Fruit fly (Drosophila melanogaster) whole organism, prepupa: ENCODE results near the gene Tcs6.

ENCODE experiments used
- Blimp-1 ChIP-seq: fragments of 200-800 bp; sonication (Bioruptor generic); optimal IDR thresholded peaks from 3 replicates; lab custom pipeline; 2017; ENCODE audit warnings: missing biosample characterization, missing genetic modification characterization, mild to moderate bottlenecking, moderate library complexity, missing genetic modification reagents
- CG10631 ChIP-seq: fragments of 200-800 bp; sonication (Bioruptor generic); optimal IDR thresholded peaks from 2 replicates; lab custom pipeline; 2016; ENCODE audit warnings: missing biosample characterization, missing genetic modification characterization
- CG10669 ChIP-seq: fragments of 200-800 bp; sonication (Bioruptor generic); optimal IDR thresholded peaks from 3 replicates; lab custom pipeline; 2018; ENCODE audit warnings: missing biosample characterization, mild to moderate bottlenecking, missing genetic modification characterization, moderate library complexity
- CG11294 ChIP-seq: fragments of 200-800 bp; sonication (Bioruptor generic); IDR thresholded peaks from 2 replicates; pipeline ENCODE4 v1.3.6; 2022; ENCODE audit warnings: missing biosample characterization, missing genetic modification characterization
- CG11762 ChIP-seq: fragments of 200-800 bp; sonication (Bioruptor generic); optimal IDR thresholded peaks from 3 replicates; lab custom pipeline; 2016; ENCODE audit warnings: missing biosample characterization, missing genetic modification characterization; ENCODE audit not compliant: insufficient read depth
- CG15336 ChIP-seq: fragments of 200-800 bp; sonication (Bioruptor generic); IDR thresholded peaks from 2 replicates; pipeline ENCODE4 v1.3.6; 2022; ENCODE audit warnings: missing biosample characterization, missing genetic modification characterization
- CG1621 ChIP-seq: fragments of 200-800 bp; sonication (Bioruptor generic); optimal IDR thresholded peaks from 3 replicates; lab custom pipeline; 2018; ENCODE audit warnings: missing biosample characterization, mild to moderate bottlenecking, missing genetic modification characterization
- CG16779 ChIP-seq: fragments of 200-800 bp; sonication (Bioruptor generic); optimal IDR thresholded peaks from 3 replicates; lab custom pipeline; 2017; ENCODE audit warnings: missing biosample characterization, mild to moderate bottlenecking, missing genetic modification characterization
- CG3032 ChIP-seq: fragments of 200-800 bp; optimal IDR thresholded peaks from 2 replicates; lab custom pipeline; 2019; ENCODE audit warnings: missing biosample characterization, mild to moderate bottlenecking, missing genetic modification characterization, moderate library complexity
- CG31627 ChIP-seq: fragments of 200-800 bp; sonication (Bioruptor generic); optimal IDR thresholded peaks from 3 replicates; lab custom pipeline; 2016; ENCODE audit warnings: missing biosample characterization, missing genetic modification characterization
- CG32006 ChIP-seq: fragments of 200-800 bp; sonication (Bioruptor generic); optimal IDR thresholded peaks from 3 replicates; lab custom pipeline; 2017; ENCODE audit warnings: missing biosample characterization, mild to moderate bottlenecking, missing genetic modification characterization
- CG3919 ChIP-seq: fragments of 200-800 bp; sonication (Bioruptor generic); optimal IDR thresholded peaks from 3 replicates; lab custom pipeline; 2016; ENCODE audit warnings: missing biosample characterization, missing genetic modification characterization
- CG4318 ChIP-seq: fragments of 200-800 bp; sonication (Bioruptor generic); optimal IDR thresholded peaks from 3 replicates; lab custom pipeline; 2017; ENCODE audit warnings: missing biosample characterization, mild to moderate bottlenecking, missing genetic modification characterization
- CG6163 ChIP-seq: fragments of 200-800 bp; sonication (Bioruptor generic); IDR thresholded peaks from 3 replicates; pipeline ENCODE4 v1.3.6; 2022; ENCODE audit warnings: missing biosample characterization, missing genetic modification characterization
- CG6276 ChIP-seq: fragments of 200-800 bp; sonication (Bioruptor generic); optimal IDR thresholded peaks from 2 replicates; lab custom pipeline; 2017; ENCODE audit warnings: missing biosample characterization, mild to moderate bottlenecking, missing genetic modification characterization
- CG6792 ChIP-seq: fragments of 200-800 bp; sonication (Bioruptor generic); optimal IDR thresholded peaks from 3 replicates; lab custom pipeline; 2016; ENCODE audit warnings: missing biosample characterization, missing genetic modification characterization
- CG6808 ChIP-seq: fragments of 200-800 bp; sonication (Bioruptor generic); optimal IDR thresholded peaks from 3 replicates; lab custom pipeline; 2017; ENCODE audit warnings: missing biosample characterization, missing genetic modification characterization, mild to moderate bottlenecking, moderate library complexity, missing genetic modification reagents
- CG6854 ChIP-seq: fragments of 200-800 bp; sonication (Bioruptor generic); optimal IDR thresholded peaks from 2 replicates; lab custom pipeline; 2017; ENCODE audit warnings: missing biosample characterization, mild to moderate bottlenecking, missing genetic modification characterization
- CG7368 ChIP-seq: fragments of 200-800 bp; sonication (Bioruptor generic); optimal IDR thresholded peaks from 3 replicates; lab custom pipeline; 2016; ENCODE audit warnings: missing biosample characterization, missing genetic modification characterization
- CG8119 ChIP-seq: fragments of 200-800 bp; sonication (Bioruptor generic); IDR thresholded peaks from 3 replicates; pipeline ENCODE4 v1.3.6; 2022; ENCODE audit warnings: missing biosample characterization, missing genetic modification characterization
- CG8632 ChIP-seq: fragments of 200-800 bp; sonication (Bioruptor generic); optimal IDR thresholded peaks from 3 replicates; lab custom pipeline; 2016; ENCODE audit warnings: missing biosample characterization, missing genetic modification characterization
- CG9139 ChIP-seq: fragments of 200-800 bp; sonication (Bioruptor generic); optimal IDR thresholded peaks from 3 replicates; lab custom pipeline; 2017; ENCODE audit warnings: missing biosample characterization, mild to moderate bottlenecking, missing genetic modification characterization
- Eip75B ChIP-seq: fragments of 200-800 bp; sonication (Bioruptor generic); optimal IDR thresholded peaks from 3 replicates; lab custom pipeline; 2016; ENCODE audit warnings: missing biosample characterization, missing genetic modification characterization
- Eip78C ChIP-seq: fragments of 200-800 bp; sonication (Bioruptor generic); peaks from one replicate; lab custom pipeline; 2016; ENCODE audit warnings: missing biosample characterization, missing genetic modification characterization
- Eip93F ChIP-seq: fragments of 200-800 bp; sonication (Bioruptor generic); optimal IDR thresholded peaks from 2 replicates; lab custom pipeline; 2016; ENCODE audit warnings: missing biosample characterization, mild to moderate bottlenecking, missing genetic modification characterization
- Ets21C ChIP-seq: fragments of 200-800 bp; sonication (Bioruptor generic); optimal IDR thresholded peaks from 3 replicates; lab custom pipeline; 2016; ENCODE audit warnings: missing biosample characterization, missing genetic modification characterization
- Gug ChIP-seq: fragments of 200-800 bp; sonication (Bioruptor generic); IDR thresholded peaks from 2 replicates; pipeline ENCODE4 v1.3.6; 2022; ENCODE audit warnings: missing biosample characterization, missing genetic modification characterization
- Hr38 ChIP-seq: sonication (Bioruptor generic); optimal IDR thresholded peaks from 2 replicates; lab custom pipeline; 2016; ENCODE audit warnings: missing biosample characterization, missing genetic modification characterization
- Hr39 ChIP-seq: fragments of 200-800 bp; sonication (Bioruptor generic); optimal IDR thresholded peaks from 2 replicates; lab custom pipeline; 2016; ENCODE audit warnings: missing biosample characterization, missing genetic modification characterization
- Lpt ChIP-seq: fragments of 200-800 bp; sonication (Bioruptor generic); optimal IDR thresholded peaks from 3 replicates; lab custom pipeline; 2016; ENCODE audit warnings: missing biosample characterization, missing genetic modification characterization
- Met ChIP-seq: fragments of 200-800 bp; sonication (Bioruptor generic); optimal IDR thresholded peaks from 3 replicates; lab custom pipeline; 2016; ENCODE audit warnings: missing biosample characterization, missing genetic modification characterization
- OdsH ChIP-seq: fragments of 200-800 bp; sonication (Bioruptor generic); optimal IDR thresholded peaks from 3 replicates; lab custom pipeline; 2016; ENCODE audit warnings: missing biosample characterization, missing genetic modification characterization
- Smox ChIP-seq: fragments of 200-800 bp; sonication (Bioruptor generic); optimal IDR thresholded peaks from 3 replicates; lab custom pipeline; 2016; ENCODE audit warnings: missing biosample characterization, missing genetic modification characterization
- Sox102F ChIP-seq: fragments of 200-800 bp; sonication (Bioruptor generic); optimal IDR thresholded peaks from 2 replicates; lab custom pipeline; 2016; ENCODE audit warnings: missing biosample characterization, mild to moderate bottlenecking, missing genetic modification characterization
- Sox14 ChIP-seq: fragments of 200-800 bp; sonication (Bioruptor generic); optimal IDR thresholded peaks from 3 replicates; lab custom pipeline; 2016; ENCODE audit warnings: missing biosample characterization, missing genetic modification characterization
- Sox15 ChIP-seq: fragments of 200-800 bp; sonication (Bioruptor generic); optimal IDR thresholded peaks from 3 replicates; lab custom pipeline; 2016; ENCODE audit warnings: missing biosample characterization, missing genetic modification characterization
- achi ChIP-seq: fragments of 200-800 bp; sonication (Bioruptor generic); optimal IDR thresholded peaks from 3 replicates; lab custom pipeline; 2016; ENCODE audit warnings: missing biosample characterization, missing genetic modification characterization
- acj6 ChIP-seq: fragments of 200-800 bp; sonication (Bioruptor generic); optimal IDR thresholded peaks from 3 replicates; lab custom pipeline; 2016; ENCODE audit warnings: missing biosample characterization, missing genetic modification characterization
- cyc ChIP-seq: fragments of 200-800 bp; sonication (Bioruptor generic); optimal IDR thresholded peaks from 3 replicates; lab custom pipeline; 2016; ENCODE audit warnings: missing biosample characterization, missing genetic modification characterization
- dac ChIP-seq: fragments of 200-800 bp; sonication (Bioruptor generic); optimal IDR thresholded peaks from 2 replicates; lab custom pipeline; 2017; ENCODE audit warnings: missing biosample characterization, mild to moderate bottlenecking, missing genetic modification characterization
- dsx ChIP-seq: fragments of 200-800 bp; optimal IDR thresholded peaks from 3 replicates; lab custom pipeline; 2019; ENCODE audit warnings: missing biosample characterization, mild to moderate bottlenecking, missing genetic modification characterization, moderate library complexity; ENCODE audit not compliant: poor library complexity, severe bottlenecking
- eg ChIP-seq: fragments of 200-800 bp; sonication (Bioruptor generic); IDR thresholded peaks from 3 replicates; pipeline ENCODE4 v1.3.6; 2022; ENCODE audit warnings: missing biosample characterization, missing genetic modification characterization
- esn ChIP-seq: fragments of 200-800 bp; sonication (Bioruptor generic); optimal IDR thresholded peaks from 2 replicates; lab custom pipeline; 2016; ENCODE audit warnings: missing biosample characterization, mild to moderate bottlenecking, missing genetic modification characterization, moderate library complexity
- fd59A ChIP-seq: fragments of 200-800 bp; sonication (Bioruptor generic); optimal IDR thresholded peaks from 2 replicates; lab custom pipeline; 2017; ENCODE audit warnings: missing biosample characterization, mild to moderate bottlenecking, missing genetic modification characterization, missing genetic modification reagents
- fkh ChIP-seq: fragments of 200-800 bp; sonication (Bioruptor generic); optimal IDR thresholded peaks from 3 replicates; lab custom pipeline; 2017; ENCODE audit warnings: missing biosample characterization, mild to moderate bottlenecking, missing genetic modification characterization, moderate library complexity
- net ChIP-seq: fragments of 200-800 bp; sonication (Bioruptor generic); optimal IDR thresholded peaks from 3 replicates; lab custom pipeline; 2016; ENCODE audit warnings: missing biosample characterization, missing genetic modification characterization
- salr ChIP-seq, 2 experiments: fragments of 200-800 bp; sonication (Bioruptor generic); optimal IDR thresholded peaks; 3 replicates each; lab custom pipeline; 2016 to 2018; ENCODE audit warnings: missing biosample characterization in 2 of 2, missing genetic modification characterization in 2 of 2, mild to moderate bottlenecking in 1 of 2
- spab ChIP-seq: fragments of 200-800 bp; sonication (Bioruptor generic); optimal IDR thresholded peaks from 2 replicates; lab custom pipeline; 2017; ENCODE audit warnings: missing biosample characterization, mild to moderate bottlenecking, missing genetic modification characterization, missing genetic modification reagents
- ss ChIP-seq, 2 experiments: fragments of 200-800 bp; sonication (Bioruptor generic); optimal IDR thresholded peaks; 2 replicates in 1 of 2; 3 replicates in 1 of 2; lab custom pipeline; 2017 to 2018; ENCODE audit warnings: mild to moderate bottlenecking in 2 of 2, missing biosample characterization in 2 of 2, missing genetic modification characterization in 2 of 2, moderate library complexity in 1 of 2
- svp ChIP-seq: fragments of 200-800 bp; sonication (Bioruptor generic); peaks from one replicate; lab custom pipeline; 2016; ENCODE audit warnings: missing biosample characterization, missing genetic modification characterization
- topi ChIP-seq: fragments of 200-800 bp; sonication (Bioruptor generic); optimal IDR thresholded peaks from 3 replicates; lab custom pipeline; 2016; ENCODE audit warnings: missing biosample characterization, missing genetic modification characterization
- vri ChIP-seq: fragments of 200-800 bp; sonication (Bioruptor generic); optimal IDR thresholded peaks from 3 replicates; lab custom pipeline; 2016; ENCODE audit warnings: missing biosample characterization, mild to moderate bottlenecking, missing genetic modification characterization

Gene Tcs6

dm6 chr3R:26055214-26055632 lies 2.8 kb downstream of the Tcs6 start, which contains the start of gene Cmpk:
Gene Cmpk (minus strand): TSS chr3R:26055438.
- TF ChIP-seq CG31627 (GFP tag; lab: Kevin White, UChicago): peak; percentile 32
- TF ChIP-seq CG6808 (GFP tag; lab: Kevin White, UChicago): no peak
- no peak for TF ChIP-seq spab
- peak; percentile 78 for TF ChIP-seq net (GFP tag; lab: Kevin White, UChicago)
- TF ChIP-seq CG15336 (GFP tag; lab: Robert Waterston, UW): peak; percentile 40; the same call in 1 of the 2 replicates
- peak; percentile 70 for TF ChIP-seq achi (GFP tag; lab: Kevin White, UChicago)
- TF ChIP-seq acj6 (GFP tag; lab: Kevin White, UChicago): peak; percentile 59
- TF ChIP-seq cyc: peak; percentile 63
- TF ChIP-seq Eip75B (GFP tag; lab: Kevin White, UChicago): no peak
- peak; percentile 65 for TF ChIP-seq fkh
- TF ChIP-seq salr (GFP tag; optimal IDR thresholded peaks at IDR 0.05; lab: Kevin White, UChicago): peak in 1 of 2 experiments; percentile 58
- TF ChIP-seq CG11294 (GFP tag; lab: Robert Waterston, UW): no peak
- no peak for TF ChIP-seq Sox102F (GFP tag; lab: Kevin White, UChicago)
- peak; percentile 26 for TF ChIP-seq dac (GFP tag; lab: Kevin White, UChicago)
- TF ChIP-seq CG8632: peak; percentile 53
- peak; percentile 74 for TF ChIP-seq Met (GFP tag; lab: Kevin White, UChicago)
- peak; percentile 22 for TF ChIP-seq CG3032 (tag; lab: Kevin White, UChicago)
- peak; percentile 81 for TF ChIP-seq CG6163 (GFP tag; lab: Robert Waterston, UW)
- peak; percentile 70 for TF ChIP-seq eg
- TF ChIP-seq CG6792 (GFP tag; lab: Kevin White, UChicago): peak; percentile 68
- no peak for TF ChIP-seq CG4318 (GFP tag; lab: Kevin White, UChicago)
- TF ChIP-seq Gug (GFP tag; lab: Robert Waterston, UW): no peak
- TF ChIP-seq Smox (GFP tag; lab: Kevin White, UChicago): no peak
- TF ChIP-seq CG10631: peak; percentile 19
- TF ChIP-seq Eip78C (GFP tag; lab: Kevin White, UChicago): peak; percentile 95
- no peak for TF ChIP-seq Hr38
- TF ChIP-seq Eip93F (GFP tag; lab: Kevin White, UChicago): no peak
- no peak for TF ChIP-seq Sox15
- TF ChIP-seq CG1621 (tag; lab: Kevin White, UChicago): peak; percentile 46
- peak; percentile 91 for TF ChIP-seq svp (GFP tag; lab: Kevin White, UChicago)
- no peak for TF ChIP-seq fd59A (GFP tag; lab: Kevin White, UChicago)
- peak; percentile 93 for TF ChIP-seq CG6854 (GFP tag; lab: Kevin White, UChicago)
- TF ChIP-seq CG16779 (tag; lab: Kevin White, UChicago): no peak
- peak; percentile 84 for TF ChIP-seq esn
- peak; percentile 82 for TF ChIP-seq CG3919 (GFP tag; lab: Kevin White, UChicago)
- TF ChIP-seq dsx (GFP tag; lab: Kevin White, UChicago): peak; percentile 35
- no peak for TF ChIP-seq CG11762
- no peak for TF ChIP-seq Blimp-1 (GFP tag; lab: Kevin White, UChicago)
- peak; percentile 63 for TF ChIP-seq OdsH (GFP tag; lab: Kevin White, UChicago)
- TF ChIP-seq Lpt (GFP tag; lab: Kevin White, UChicago): no peak
- no peak for TF ChIP-seq CG10669
- peak; percentile 60 for TF ChIP-seq CG7368 (GFP tag; lab: Kevin White, UChicago)
- TF ChIP-seq Hr39 (GFP tag; lab: Kevin White, UChicago): peak; percentile 22
- TF ChIP-seq topi (GFP tag; lab: Kevin White, UChicago): peak; percentile 69
- peak; percentile 97 for TF ChIP-seq vri
- TF ChIP-seq CG32006: peak; percentile 2
- no peak for TF ChIP-seq Ets21C (GFP tag; lab: Kevin White, UChicago)
- TF ChIP-seq ss (GFP tag; optimal IDR thresholded peaks at IDR 0.05; lab: Kevin White, UChicago): peak in 1 of 2 experiments; percentile 76
- no peak for TF ChIP-seq CG6276
- peak; percentile 44 for TF ChIP-seq Sox14
- TF ChIP-seq CG9139 (GFP tag; lab: Kevin White, UChicago): no peak
- TF ChIP-seq CG8119 (GFP tag; lab: Robert Waterston, UW): peak; percentile 55; the same call in 1 of the 3 replicates
